Fruit fly (Drosophila melanogaster): ENCODE results near the gene CG9776.

- no peak for TF ChIP-seq Dif (GFP tag; optimal IDR thresholded peaks at IDR 0.05; ENCODE audit: partially characterized antibody)
- TF ChIP-seq psq (GFP tag; optimal IDR thresholded peaks at IDR 0.05): no peak
Observed at dm6 chr3R:4337580-4337979, 3.7 kb upstream of the CG9776 start, which contains the start of the genes Skp2 and CG1103.
